Worm (Caenorhabditis elegans) whole organism, young adult: ENCODE data around the gene gakh-1.

ENCODE experiments used
- K11D2.4 ChIP-seq: fragments of 200-800 bp; sonication (Bioruptor generic); IDR thresholded peaks from 2 replicates; pipeline ENCODE4 v1.3.6; 2022; ENCODE audit warnings: missing genetic modification reagents, missing genetic modification characterization, missing compliant biosample characterization
- Y56A3A.18 ChIP-seq: fragments of 200-800 bp; sonication (Bioruptor generic); IDR thresholded peaks from 2 replicates; pipeline ENCODE4 v1.3.6; 2022; ENCODE audit warnings: missing genetic modification reagents, missing genetic modification characterization, missing compliant biosample characterization
- egl-18 ChIP-seq: fragments of 200-800 bp; sonication (Bioruptor generic); IDR thresholded peaks from 2 replicates; pipeline ENCODE4 v1.3.6; 2022; ENCODE audit warnings: missing genetic modification reagents, missing genetic modification characterization, missing compliant biosample characterization
- madf-6 ChIP-seq: fragments of 200-800 bp; sonication (Bioruptor generic); IDR thresholded peaks from 2 replicates; pipeline ENCODE4 v1.3.6; 2022; ENCODE audit warnings: missing genetic modification reagents, missing genetic modification characterization, missing compliant biosample characterization
- nfya-2 ChIP-seq: fragments of 200-800 bp; sonication (Bioruptor generic); IDR thresholded peaks from 2 replicates; pipeline ENCODE4 v1.3.6; 2022; ENCODE audit warnings: missing genetic modification reagents, missing genetic modification characterization, missing compliant biosample characterization
- pha-4 ChIP-seq: fragments of 150-350 bp; sonication (generic microtip); optimal IDR thresholded peaks from 2 replicates; lab custom pipeline; 2014; ENCODE audit warnings: missing biosample characterization, missing genetic modification reagents, missing genetic modification characterization

DNA sequence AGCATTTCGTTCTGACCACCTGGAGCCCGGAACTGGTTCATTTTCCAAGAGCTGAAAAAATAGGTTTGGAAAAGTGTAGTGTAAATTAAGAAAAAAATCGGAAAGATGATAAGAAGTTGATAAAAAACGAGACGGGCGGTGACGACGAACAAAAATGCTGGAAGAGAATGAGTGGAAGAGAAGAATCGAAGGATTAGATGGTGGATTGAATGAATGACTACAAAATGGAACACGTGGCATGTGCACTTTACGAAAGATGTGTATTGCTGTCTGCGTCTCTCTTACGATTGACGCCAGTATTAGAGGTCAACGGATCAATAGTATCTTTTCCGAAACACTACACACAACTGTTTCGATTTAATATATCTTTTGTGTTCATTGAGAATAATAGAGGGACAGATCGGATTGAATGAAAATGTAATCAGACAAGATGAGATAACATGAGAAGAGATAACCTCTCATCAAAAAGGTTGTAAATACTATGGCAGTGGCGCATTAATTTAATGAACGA is 1.6 kb upstream of the gakh-1 start, which contains the start of gene sft-4:
- no peak for TF ChIP-seq K11D2.4 (GFP tag; lab: Robert Waterston, UW)
- TF ChIP-seq Y56A3A.18 (GFP tag; lab: Robert Waterston, UW), result no peak
- no peak for TF ChIP-seq egl-18
- no peak for TF ChIP-seq madf-6
- TF ChIP-seq nfya-2 (GFP tag; lab: Robert Waterston, UW), result no peak
- no peak for TF ChIP-seq pha-4
